Fruit fly (Drosophila melanogaster) whole organism, pupa: ENCODE data around the gene CG1835.

Experiments
- CG10348 ChIP-seq: fragments of 200-800 bp; sonication (Bioruptor generic); IDR thresholded peaks from 2 replicates; pipeline ENCODE4 v1.3.6; 2022; ENCODE audit warnings: missing biosample characterization, missing genetic modification characterization
- CG12605 ChIP-seq: fragments of 200-800 bp; sonication (Bioruptor generic); IDR thresholded peaks from 2 replicates; pipeline ENCODE4 v1.3.6; 2022; ENCODE audit warnings: missing biosample characterization, missing genetic modification characterization
- CG13204 ChIP-seq: fragments of 200-800 bp; sonication (Bioruptor generic); optimal IDR thresholded peaks from 2 replicates; lab custom pipeline; 2018; ENCODE audit warnings: missing biosample characterization, mild to moderate bottlenecking, missing genetic modification characterization, moderate library complexity
- CG14655 ChIP-seq: fragments of 200-800 bp; sonication (Bioruptor generic); optimal IDR thresholded peaks from 3 replicates; lab custom pipeline; 2017; ENCODE audit warnings: mild to moderate bottlenecking, missing biosample characterization, missing genetic modification reagents, missing genetic modification characterization
- CG15710 ChIP-seq: fragments of 200-800 bp; sonication (Bioruptor generic); optimal IDR thresholded peaks from 2 replicates; lab custom pipeline; 2018; ENCODE audit warnings: missing biosample characterization, mild to moderate bottlenecking, missing genetic modification characterization, moderate library complexity
- CG17806 ChIP-seq: fragments of 200-800 bp; sonication (Bioruptor generic); optimal IDR thresholded peaks from 2 replicates; lab custom pipeline; 2018; ENCODE audit warnings: missing biosample characterization, mild to moderate bottlenecking, missing genetic modification characterization, moderate library complexity
- CG32121 ChIP-seq: fragments of 200-800 bp; sonication (Bioruptor generic); IDR thresholded peaks from 2 replicates; pipeline ENCODE4 v1.3.6; 2022; ENCODE audit warnings: missing biosample characterization, missing genetic modification characterization
- CG34367 ChIP-seq: fragments of 200-800 bp; sonication (Bioruptor generic); optimal IDR thresholded peaks from 2 replicates; lab custom pipeline; 2018; ENCODE audit warnings: missing biosample characterization, mild to moderate bottlenecking, missing genetic modification characterization
- CG4496 ChIP-seq: fragments of 200-800 bp; sonication (Bioruptor generic); IDR thresholded peaks from 3 replicates; pipeline ENCODE4 v1.3.6; 2022; ENCODE audit warnings: missing biosample characterization, missing genetic modification characterization
- CG8159 ChIP-seq: fragments of 200-800 bp; sonication (Bioruptor generic); optimal IDR thresholded peaks from 3 replicates; lab custom pipeline; 2018; ENCODE audit warnings: missing biosample characterization, mild to moderate bottlenecking, missing genetic modification characterization, moderate library complexity
- CG8301 ChIP-seq: fragments of 200-800 bp; sonication (Bioruptor generic); optimal IDR thresholded peaks from 2 replicates; lab custom pipeline; 2018; ENCODE audit warnings: missing biosample characterization, mild to moderate bottlenecking, missing genetic modification characterization
- CG9948 ChIP-seq: fragments of 200-800 bp; sonication (Bioruptor generic); optimal IDR thresholded peaks from 2 replicates; lab custom pipeline; 2018; ENCODE audit warnings: missing biosample characterization, mild to moderate bottlenecking, missing genetic modification characterization, moderate library complexity
- D1 ChIP-seq: fragments of 200-800 bp; sonication (Bioruptor generic); optimal IDR thresholded peaks from 2 replicates; lab custom pipeline; 2018; ENCODE audit warnings: missing biosample characterization, mild to moderate bottlenecking, missing genetic modification characterization, moderate library complexity
- EcR ChIP-seq: fragments of 200-800 bp; sonication (Bioruptor generic); optimal IDR thresholded peaks from 3 replicates; lab custom pipeline; 2019; ENCODE audit warnings: missing biosample characterization, missing genetic modification characterization, mild to moderate bottlenecking, moderate library complexity, missing genetic modification reagents
- Ets98B ChIP-seq: fragments of 200-800 bp; sonication (Bioruptor generic); IDR thresholded peaks from 2 replicates; pipeline ENCODE4 v1.3.6; 2022; ENCODE audit warnings: missing biosample characterization, missing genetic modification characterization
- Pif1A ChIP-seq: fragments of 200-800 bp; sonication (Bioruptor generic); optimal IDR thresholded peaks from 3 replicates; lab custom pipeline; 2016; ENCODE audit warnings: missing biosample characterization, missing genetic modification characterization
- Pif1B ChIP-seq: fragments of 200-800 bp; sonication (Bioruptor generic); optimal IDR thresholded peaks from 3 replicates; lab custom pipeline; 2016; ENCODE audit warnings: missing biosample characterization, missing genetic modification characterization
- Snoo ChIP-seq: fragments of 200-800 bp; sonication (Bioruptor generic); optimal IDR thresholded peaks from 3 replicates; lab custom pipeline; 2017; ENCODE audit warnings: missing biosample characterization, mild to moderate bottlenecking, missing genetic modification characterization, inconsistent platforms
- fd96Ca ChIP-seq: fragments of 200-800 bp; sonication (Bioruptor generic); IDR thresholded peaks from 3 replicates; pipeline ENCODE4 v1.3.6; 2022; ENCODE audit warnings: missing biosample characterization, missing genetic modification characterization
- gl ChIP-seq: fragments of 200-800 bp; sonication (Bioruptor generic); optimal IDR thresholded peaks from 2 replicates; lab custom pipeline; 2018; ENCODE audit warnings: missing biosample characterization, mild to moderate bottlenecking, missing genetic modification characterization
- rn ChIP-seq: fragments of 200-800 bp; sonication (Bioruptor generic); IDR thresholded peaks from 2 replicates; pipeline ENCODE4 v1.3.6; 2022; ENCODE audit warnings: missing biosample characterization, missing genetic modification characterization

Gene CG1835

DNA sequence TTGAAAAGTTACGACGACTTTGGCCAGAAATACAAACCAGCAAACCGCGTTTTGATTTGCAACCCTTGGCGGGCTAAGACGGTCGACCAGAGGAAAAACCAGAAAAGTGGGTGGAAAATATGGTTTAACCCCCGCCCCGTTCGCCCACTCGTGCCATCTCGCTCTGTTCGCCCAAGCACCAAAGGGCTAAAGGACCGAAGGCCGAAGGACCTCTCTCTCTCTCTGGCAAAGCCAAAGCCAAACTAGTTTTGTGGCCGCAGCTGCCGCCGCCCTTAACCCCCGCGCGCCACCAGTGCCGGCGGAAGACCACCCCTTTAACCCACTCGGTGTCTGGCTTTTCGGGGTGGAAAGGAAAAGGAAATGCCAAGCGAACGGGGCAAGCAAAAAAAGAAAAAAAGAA lies 25.5 kb downstream of the CG1835 start:
- TF ChIP-seq CG4496 (GFP tag; lab: Robert Waterston, UW) = no peak
- TF ChIP-seq, all 21 proteins: peak for 0

DNA sequence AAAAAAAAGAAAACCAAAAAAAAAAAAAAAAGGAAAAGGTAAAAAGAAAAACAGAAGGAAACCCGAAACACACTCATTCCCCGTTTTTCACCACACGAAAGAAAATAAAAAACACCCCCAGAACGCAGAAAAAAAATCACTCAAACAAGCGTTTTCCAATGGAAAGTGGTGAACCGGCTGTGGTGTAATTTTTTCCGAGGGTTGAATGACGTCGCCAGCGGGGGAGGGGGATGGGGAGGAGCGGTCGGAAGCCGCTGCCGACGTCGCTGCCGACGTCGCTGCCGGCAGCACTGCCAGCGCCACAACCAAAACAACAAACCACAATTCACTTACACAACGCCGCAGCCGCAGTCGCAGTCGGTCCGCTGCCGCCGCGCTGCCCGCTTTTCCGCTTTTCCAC lies 27.8 kb downstream of the CG1835 start:
- no peak for TF ChIP-seq EcR
- no peak for TF ChIP-seq CG34367 (tag; lab: Kevin White, UChicago)
- TF ChIP-seq CG4496 (GFP tag; lab: Robert Waterston, UW) = no peak
- TF ChIP-seq fd96Ca (GFP tag; lab: Robert Waterston, UW) = no peak
- TF ChIP-seq CG9948 (tag; lab: Kevin White, UChicago) = no peak
- TF ChIP-seq CG12605 (GFP tag; lab: Robert Waterston, UW) = no peak
- TF ChIP-seq CG8159 (tag; lab: Kevin White, UChicago) = no peak
- no peak for TF ChIP-seq Pif1B (GFP tag; lab: Kevin White, UChicago)
- TF ChIP-seq CG14655 = no peak
- TF ChIP-seq Pif1A (GFP tag; lab: Kevin White, UChicago) = no peak
- TF ChIP-seq CG15710 (tag; lab: Kevin White, UChicago) = no peak
- no peak for TF ChIP-seq CG8301 (tag; lab: Kevin White, UChicago)

DNA sequence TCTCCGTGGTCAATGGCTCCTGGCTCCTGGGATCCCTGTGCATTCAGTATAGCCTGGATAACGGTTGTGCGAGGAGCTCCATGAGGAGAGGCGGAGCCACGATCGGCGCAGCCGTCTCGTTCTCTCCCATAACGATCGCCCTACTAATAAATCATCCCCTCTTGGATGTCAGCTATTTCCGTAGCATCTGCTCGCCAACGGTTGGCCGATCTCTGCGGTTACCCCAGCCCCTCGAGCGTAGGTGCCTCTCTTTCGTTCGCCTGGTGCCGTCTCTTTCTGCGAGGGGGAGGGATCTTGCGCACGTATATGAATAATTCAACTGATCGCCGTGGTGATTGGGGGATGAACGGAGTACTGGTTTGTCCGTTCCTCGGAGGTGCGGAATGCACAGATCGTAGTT lies 28.7 kb downstream of the CG1835 start, which contains the start of gene run:
Gene run, plus strand, starts transcription at position 217 of the 400 bp plus-strand sequence.
- TF ChIP-seq Ets98B = no peak
- no peak for TF ChIP-seq D1 (tag; lab: Kevin White, UChicago)
- no peak for TF ChIP-seq CG9948 (tag; lab: Kevin White, UChicago)
- TF ChIP-seq CG15710 (tag; lab: Kevin White, UChicago) = no peak
- no peak for TF ChIP-seq CG8159 (tag; lab: Kevin White, UChicago)
- no peak for TF ChIP-seq CG14655
- no peak for TF ChIP-seq CG34367 (tag; lab: Kevin White, UChicago)
- TF ChIP-seq CG10348 (GFP tag; lab: Robert Waterston, UW) = no peak
- TF ChIP-seq CG17806 = no peak
- no peak for TF ChIP-seq CG4496 (GFP tag; lab: Robert Waterston, UW)
- no peak for TF ChIP-seq CG12605 (GFP tag; lab: Robert Waterston, UW)
- no peak for TF ChIP-seq Pif1B (GFP tag; lab: Kevin White, UChicago)
- no peak for TF ChIP-seq CG8301 (tag; lab: Kevin White, UChicago)
- TF ChIP-seq CG13204 = no peak

DNA sequence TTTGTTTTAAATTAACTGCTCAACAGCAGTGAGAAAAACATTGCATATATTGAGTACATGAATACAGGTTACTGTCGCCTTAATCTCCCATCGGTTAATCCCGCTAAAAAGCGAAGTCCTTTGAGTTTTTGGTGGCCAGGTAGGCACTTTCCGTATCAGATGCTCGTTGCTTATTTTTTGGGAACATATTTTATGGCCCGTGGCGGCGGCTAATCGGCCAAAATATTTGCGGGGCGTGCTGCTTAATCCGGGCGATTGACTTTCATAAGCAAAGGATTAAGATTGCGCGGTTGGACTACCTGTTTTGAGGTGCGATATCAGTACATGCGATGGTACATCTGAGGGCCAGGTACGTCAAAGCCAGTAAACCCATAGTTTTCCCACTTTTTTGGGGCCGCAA lies 29.5 kb downstream of the CG1835 start:
- no peak for TF ChIP-seq CG8159 (tag; lab: Kevin White, UChicago)
- no peak for TF ChIP-seq Snoo (tag; lab: Kevin White, UChicago)
- no peak for TF ChIP-seq EcR
- TF ChIP-seq Pif1A (GFP tag; lab: Kevin White, UChicago) = no peak
- no peak for TF ChIP-seq Ets98B
- no peak for TF ChIP-seq gl
- TF ChIP-seq CG15710 (tag; lab: Kevin White, UChicago) = no peak
- TF ChIP-seq CG9948 (tag; lab: Kevin White, UChicago) = no peak
- no peak for TF ChIP-seq CG14655
- TF ChIP-seq CG8301 (tag; lab: Kevin White, UChicago) = no peak
- TF ChIP-seq fd96Ca (GFP tag; lab: Robert Waterston, UW) = no peak
- TF ChIP-seq CG32121 (GFP tag; lab: Robert Waterston, UW) = no peak
- no peak for TF ChIP-seq CG17806
- TF ChIP-seq rn (GFP tag; lab: Robert Waterston, UW) = no peak
- no peak for TF ChIP-seq CG34367 (tag; lab: Kevin White, UChicago)
- TF ChIP-seq CG4496 (GFP tag; lab: Robert Waterston, UW) = no peak
- TF ChIP-seq CG12605 (GFP tag; lab: Robert Waterston, UW) = no peak
- no peak for TF ChIP-seq Pif1B (GFP tag; lab: Kevin White, UChicago)

DNA sequence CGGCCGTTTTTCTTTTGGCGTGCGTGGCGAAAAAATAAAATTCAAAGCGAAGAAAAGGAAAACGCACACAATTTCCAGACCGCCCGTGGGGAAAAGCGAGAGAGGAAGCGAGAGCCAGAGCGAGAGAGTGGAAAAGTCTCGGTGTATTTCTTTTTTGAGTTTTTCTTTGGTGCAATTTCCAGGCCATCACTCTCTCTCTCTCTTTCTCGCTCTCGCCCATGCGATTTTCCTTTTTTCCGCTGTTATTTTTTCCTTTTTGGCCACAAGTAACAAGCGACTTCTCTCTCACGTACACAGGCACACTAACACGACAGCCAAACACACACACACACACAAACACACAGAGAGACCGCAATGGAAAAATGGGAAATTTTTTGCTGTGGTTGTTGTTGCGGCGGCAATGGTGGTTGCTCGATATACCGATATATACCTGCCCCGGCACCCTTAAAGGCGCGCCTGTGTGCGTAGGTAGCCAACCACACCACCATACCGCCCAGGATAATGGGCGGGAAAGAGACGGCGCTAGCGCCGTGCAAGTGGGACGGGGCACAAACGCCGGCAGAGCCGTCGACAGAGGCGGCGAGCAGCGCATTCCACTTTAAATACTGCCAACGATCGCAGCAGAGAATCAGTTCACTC lies 32.2 kb downstream of the CG1835 start:
- TF ChIP-seq Pif1B (GFP tag; lab: Kevin White, UChicago) (no peak), CG8301 (tag; lab: Kevin White, UChicago) (peak; percentile 3), gl (no peak), Pif1A (GFP tag; lab: Kevin White, UChicago) (no peak), CG12605 (GFP tag; lab: Robert Waterston, UW) (no peak), CG15710 (tag; lab: Kevin White, UChicago) (no peak), CG10348 (GFP tag; lab: Robert Waterston, UW) (no peak), CG4496 (GFP tag; lab: Robert Waterston, UW) (no peak), Ets98B (no peak), D1 (tag; lab: Kevin White, UChicago) (no peak), CG9948 (tag; lab: Kevin White, UChicago) (no peak), CG34367 (tag; lab: Kevin White, UChicago) (no peak), CG32121 (GFP tag; lab: Robert Waterston, UW) (0 out of 2 replicates have a peak, but pooled peaks have one; percentile 17), CG8159 (tag; lab: Kevin White, UChicago) (no peak), fd96Ca (GFP tag; lab: Robert Waterston, UW) (no peak), EcR (no peak), CG17806 (no peak), rn (GFP tag; lab: Robert Waterston, UW) (no peak), CG14655 (peak; percentile 35), CG13204 (no peak), Snoo (tag; lab: Kevin White, UChicago) (no peak)

DNA sequence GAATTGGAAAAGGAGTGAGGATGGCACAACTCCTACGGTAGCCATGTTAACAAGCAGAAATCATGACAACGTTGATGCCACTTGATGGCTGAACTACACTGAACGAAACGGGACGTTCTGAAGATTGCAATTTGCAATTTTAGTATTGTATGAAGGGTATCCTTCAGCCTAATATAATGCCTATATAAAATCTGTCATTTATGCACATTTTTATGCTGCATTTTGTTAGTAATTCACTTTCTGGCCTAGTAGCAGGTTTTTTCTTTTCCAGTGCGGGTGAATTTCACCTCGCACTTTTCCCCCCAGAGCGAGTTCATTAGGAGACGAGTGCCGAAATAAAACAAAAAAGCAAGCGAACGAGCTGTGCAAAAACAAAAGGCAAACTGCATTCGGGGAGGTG lies 41.2 kb downstream of the CG1835 start:
- TF ChIP-seq fd96Ca (GFP tag; lab: Robert Waterston, UW) (no peak), Ets98B (no peak), CG32121 (GFP tag; lab: Robert Waterston, UW) (no peak), CG34367 (tag; lab: Kevin White, UChicago) (no peak), CG12605 (GFP tag; lab: Robert Waterston, UW) (no peak), CG4496 (GFP tag; lab: Robert Waterston, UW) (no peak), EcR (no peak), D1 (tag; lab: Kevin White, UChicago) (no peak), CG10348 (GFP tag; lab: Robert Waterston, UW) (no peak), Pif1A (GFP tag; lab: Kevin White, UChicago) (no peak), CG13204 (no peak), CG8301 (tag; lab: Kevin White, UChicago) (no peak), Snoo (tag; lab: Kevin White, UChicago) (no peak), CG9948 (tag; lab: Kevin White, UChicago) (no peak)
